Fruit fly (Drosophila melanogaster): Measurements from ENCODE around the gene CG31248.

CG31248 gene

dm6 chr3R:7162356-7163289, 33.5 kb downstream of the CG31248 start, which contains the start of gene sas (continued):
- peak; percentile 29 for TF ChIP-seq CG6808 (GFP tag; optimal IDR thresholded peaks at IDR 0.05)
- peak; percentile 10 for TF ChIP-seq CG9139 (GFP tag; optimal IDR thresholded peaks at IDR 0.05)
- TF ChIP-seq fd85E (GFP tag; optimal IDR thresholded peaks at IDR 0.05): no peak
- TF ChIP-seq CG6792 (GFP tag; optimal IDR thresholded peaks at IDR 0.05): no peak
- TF ChIP-seq ss (GFP tag; optimal IDR thresholded peaks at IDR 0.05): peak; percentile 11 to 53
- no peak for TF ChIP-seq achi (GFP tag; optimal IDR thresholded peaks at IDR 0.05)
- TF ChIP-seq dsx (GFP tag; optimal IDR thresholded peaks at IDR 0.05; ENCODE audit: poor library complexity, severe bottlenecking): peak; percentile 48
- no peak for TF ChIP-seq CG3032 (tag; optimal IDR thresholded peaks at IDR 0.05)
- TF ChIP-seq esn (GFP tag; optimal IDR thresholded peaks at IDR 0.05): peak; percentile 27

DNA sequence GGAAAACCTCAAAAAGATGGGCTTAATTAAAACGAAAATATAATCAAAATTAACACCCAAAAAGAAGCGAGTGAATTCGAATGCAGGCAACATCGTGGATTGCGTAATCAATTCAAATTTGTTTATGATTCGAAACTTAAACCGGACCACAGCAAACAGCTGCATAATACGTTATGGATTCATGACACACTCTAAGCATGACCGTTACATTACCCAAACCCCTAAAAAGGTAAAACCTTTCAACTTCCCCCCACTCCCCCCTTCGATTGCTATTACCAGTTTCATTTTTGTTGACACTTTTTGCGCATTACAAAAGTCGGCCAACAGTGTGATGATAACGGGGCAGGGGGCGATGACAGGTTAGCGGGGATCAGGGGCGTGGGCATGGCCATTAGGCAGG, 40.8 kb downstream of the CG31248 start:
- TF ChIP-seq Sox15 (GFP tag; optimal IDR thresholded peaks at IDR 0.05) (no peak), spab (GFP tag; optimal IDR thresholded peaks at IDR 0.05) (no peak), CG6854 (GFP tag; optimal IDR thresholded peaks at IDR 0.05) (no peak), OdsH (GFP tag; optimal IDR thresholded peaks at IDR 0.05) (no peak), CG8119 (GFP tag; IDR thresholded peaks at IDR 0.05) (no peak), CG8632 (GFP tag; optimal IDR thresholded peaks at IDR 0.05) (no peak), CG31627 (GFP tag; optimal IDR thresholded peaks at IDR 0.05) (no peak), Hr39 (GFP tag; optimal IDR thresholded peaks at IDR 0.05) (no peak), net (GFP tag; optimal IDR thresholded peaks at IDR 0.05) (no peak)

DNA sequence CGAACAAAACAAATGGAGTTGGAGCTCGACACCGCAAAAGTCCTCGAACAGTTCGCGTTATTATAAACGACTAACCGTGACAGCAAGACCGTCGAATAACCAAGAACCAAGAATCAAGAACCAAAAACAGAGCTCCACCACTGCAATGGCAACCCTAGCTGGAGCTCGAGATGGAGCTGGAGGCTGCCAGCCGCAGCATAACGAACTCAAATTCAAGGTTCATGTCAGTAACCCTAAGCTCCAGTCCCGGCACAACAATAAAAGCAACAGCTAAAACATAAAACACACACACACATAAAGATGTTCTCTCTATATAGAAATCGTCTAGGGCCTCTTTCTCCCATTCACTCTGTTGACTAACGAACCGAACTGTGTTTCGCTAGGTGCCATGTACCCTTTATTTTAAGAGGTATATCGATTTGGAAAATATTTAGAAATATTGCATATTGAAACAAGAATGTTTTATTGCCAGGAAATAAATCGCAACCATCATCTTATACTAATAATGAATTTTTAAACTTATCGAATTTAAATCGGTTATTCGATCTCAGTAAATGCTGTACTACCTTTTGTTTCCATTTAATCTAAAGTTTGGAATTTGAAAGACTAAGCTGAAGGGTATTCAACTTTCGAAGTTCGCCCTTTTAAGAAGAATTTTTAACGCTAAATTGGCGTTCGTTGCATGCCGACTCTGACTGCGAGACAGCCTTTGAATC, 42.4 kb downstream of the CG31248 start:
- TF ChIP-seq Hr4 (GFP tag; optimal IDR thresholded peaks at IDR 0.05): peak; percentile 47
- peak; percentile 55 for TF ChIP-seq CG16779 (tag; optimal IDR thresholded peaks at IDR 0.05)
- TF ChIP-seq Hr39 (GFP tag; optimal IDR thresholded peaks at IDR 0.05): peak; percentile 44
- TF ChIP-seq CG15336 (GFP tag; IDR thresholded peaks at IDR 0.05): peak; percentile 50
- TF ChIP-seq fkh (GFP tag; optimal IDR thresholded peaks at IDR 0.05): no peak
- peak; percentile 21 for TF ChIP-seq CG8632 (GFP tag; optimal IDR thresholded peaks at IDR 0.05)
- peak; percentile 29 for TF ChIP-seq CG31627 (GFP tag; optimal IDR thresholded peaks at IDR 0.05)
- TF ChIP-seq CG10631 (GFP tag; optimal IDR thresholded peaks at IDR 0.05): peak; percentile 77
- no peak for TF ChIP-seq CG6854 (GFP tag; optimal IDR thresholded peaks at IDR 0.05)
- TF ChIP-seq Blimp-1 (GFP tag; optimal IDR thresholded peaks at IDR 0.05): no peak
- TF ChIP-seq dac (GFP tag; optimal IDR thresholded peaks at IDR 0.05): no peak
- peak; percentile 66 for TF ChIP-seq CG3919 (GFP tag; optimal IDR thresholded peaks at IDR 0.05)
- TF ChIP-seq vri (GFP tag; optimal IDR thresholded peaks at IDR 0.05): no peak
- TF ChIP-seq spab (GFP tag; optimal IDR thresholded peaks at IDR 0.05): peak; percentile 71
- no peak for TF ChIP-seq CG4318 (GFP tag; optimal IDR thresholded peaks at IDR 0.05)
- peak; percentile 57 for TF ChIP-seq CG9139 (GFP tag; optimal IDR thresholded peaks at IDR 0.05)
- TF ChIP-seq acj6 (GFP tag; optimal IDR thresholded peaks at IDR 0.05): peak; percentile 53
- TF ChIP-seq Sox102F (GFP tag; optimal IDR thresholded peaks at IDR 0.05): peak; percentile 6
- peak; percentile 47 for TF ChIP-seq CG6792 (GFP tag; optimal IDR thresholded peaks at IDR 0.05)
- peak; percentile 83 for TF ChIP-seq dsx (GFP tag; optimal IDR thresholded peaks at IDR 0.05; ENCODE audit: poor library complexity, severe bottlenecking)
- no peak for TF ChIP-seq eg (GFP tag; IDR thresholded peaks at IDR 0.05)
- peak; percentile 86 to 87 for TF ChIP-seq ss (GFP tag; optimal IDR thresholded peaks at IDR 0.05)
- TF ChIP-seq Eip75B (GFP tag; optimal IDR thresholded peaks at IDR 0.05): peak; percentile 78
- peak; percentile 79 for TF ChIP-seq Sox14 (GFP tag; optimal IDR thresholded peaks at IDR 0.05)
- peak; percentile 56 for TF ChIP-seq CG1621 (tag; optimal IDR thresholded peaks at IDR 0.05)
- TF ChIP-seq achi (GFP tag; optimal IDR thresholded peaks at IDR 0.05): peak; percentile 69
- TF ChIP-seq pdm3 (GFP tag; optimal IDR thresholded peaks at IDR 0.05): peak; percentile 71
- peak; percentile 60 for TF ChIP-seq esn (GFP tag; optimal IDR thresholded peaks at IDR 0.05)
- TF ChIP-seq CG11762 (GFP tag; optimal IDR thresholded peaks at IDR 0.05; ENCODE audit: insufficient read depth): peak; percentile 14
- no peak for TF ChIP-seq Eip93F (GFP tag; optimal IDR thresholded peaks at IDR 0.05)
- 0 out of 3 replicates have a peak, but pooled peaks have one; percentile 17 for TF ChIP-seq CG6163 (GFP tag; IDR thresholded peaks at IDR 0.05)
- peak; percentile 85 for TF ChIP-seq Ets96B (tag; optimal IDR thresholded peaks at IDR 0.05)
- TF ChIP-seq fd85E (GFP tag; optimal IDR thresholded peaks at IDR 0.05): no peak
- TF ChIP-seq fd59A (GFP tag; optimal IDR thresholded peaks at IDR 0.05): peak; percentile 83
- TF ChIP-seq CG8119 (GFP tag; IDR thresholded peaks at IDR 0.05): peak; percentile 50; the same call in 1 of the 3 replicates
- peak; percentile 77 for TF ChIP-seq CG10669 (GFP tag; optimal IDR thresholded peaks at IDR 0.05)

All from whole organism, prepupa.